Fruit fly (Drosophila melanogaster): ENCODE results near the gene CG17944.

CG17944 gene

DNA sequence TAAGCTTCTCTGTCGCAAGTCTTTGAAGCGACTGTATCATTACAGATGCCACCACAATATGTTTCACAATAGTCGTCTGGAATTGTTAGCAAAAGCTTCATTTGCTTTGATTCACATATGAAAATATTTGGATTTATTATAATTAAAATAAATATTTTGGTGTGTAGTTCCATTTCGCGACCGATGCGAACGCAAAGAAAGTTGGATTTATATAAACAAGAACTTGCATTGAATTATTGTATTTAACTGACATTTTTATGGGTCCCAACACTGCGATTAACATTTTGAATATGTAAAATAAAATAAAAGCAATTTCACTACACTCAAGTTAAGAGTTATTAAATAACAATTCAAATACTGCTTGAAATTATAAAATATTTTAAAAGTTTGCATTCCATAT, 7.3 kb upstream of the CG17944 start, which contains the start of gene MstProx:
Gene MstProx, minus strand, starts transcription at position 101 of the 400 bp plus-strand sequence.
- TF ChIP-seq Ets96B (tag; optimal IDR thresholded peaks at IDR 0.05) (no peak), CG7368 (GFP tag; optimal IDR thresholded peaks at IDR 0.05) (no peak), Sox14 (GFP tag; optimal IDR thresholded peaks at IDR 0.05) (no peak), CG8119 (GFP tag; IDR thresholded peaks at IDR 0.05) (no peak), lz (GFP tag; optimal IDR thresholded peaks at IDR 0.05) (no peak), CG3919 (GFP tag; optimal IDR thresholded peaks at IDR 0.05) (no peak), CG4318 (GFP tag; optimal IDR thresholded peaks at IDR 0.05) (no peak), cyc (GFP tag; optimal IDR thresholded peaks at IDR 0.05) (no peak), acj6 (GFP tag; optimal IDR thresholded peaks at IDR 0.05) (no peak), net (GFP tag; optimal IDR thresholded peaks at IDR 0.05) (no peak), esn (GFP tag; optimal IDR thresholded peaks at IDR 0.05) (no peak), Blimp-1 (GFP tag; optimal IDR thresholded peaks at IDR 0.05) (no peak)

- TF ChIP-seq Ets21C (GFP tag; optimal IDR thresholded peaks at IDR 0.05) (no peak), CG3032 (tag; optimal IDR thresholded peaks at IDR 0.05) (no peak), Hr38 (GFP tag; optimal IDR thresholded peaks at IDR 0.05) (no peak), CG8632 (GFP tag; optimal IDR thresholded peaks at IDR 0.05) (no peak), Hr39 (GFP tag; optimal IDR thresholded peaks at IDR 0.05) (no peak), CG9139 (GFP tag; optimal IDR thresholded peaks at IDR 0.05) (no peak), CG10631 (GFP tag; optimal IDR thresholded peaks at IDR 0.05) (no peak), CG4318 (GFP tag; optimal IDR thresholded peaks at IDR 0.05) (no peak), CG3919 (GFP tag; optimal IDR thresholded peaks at IDR 0.05) (no peak), vri (GFP tag; optimal IDR thresholded peaks at IDR 0.05) (no peak)
These were observed 3.6 kb upstream of the CG17944 start, which contains the start of the genes Mst84Db and Mst84Da for dm6 chr3R:7365527-7365926. Mst84Db (minus strand) TSS chr3R:7365627. Mst84Da (plus strand) TSS chr3R:7365850.

DNA sequence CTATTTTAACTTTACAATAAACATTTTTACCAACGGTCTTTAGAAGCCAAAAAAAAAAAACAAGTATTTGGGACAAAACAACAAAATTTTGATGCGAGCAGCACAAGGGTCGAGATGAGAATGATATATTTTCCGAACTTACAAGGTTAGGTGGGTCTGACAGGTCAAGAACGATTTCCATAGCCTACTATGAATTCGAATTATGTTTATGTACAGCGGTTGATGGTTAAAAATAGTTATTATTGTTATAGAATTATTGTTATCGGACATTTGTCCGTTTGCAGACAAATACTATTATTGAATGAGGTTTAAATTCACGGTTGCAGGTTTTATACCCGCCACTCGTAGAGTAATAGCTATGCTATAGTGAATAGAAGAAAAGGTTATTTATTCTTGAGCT, 2.6 kb upstream of the CG17944 start, which contains the start of gene Mst84Dc:
Gene Mst84Dc, minus strand, starts transcription at position 101 of the 400 bp plus-strand sequence.
- TF ChIP-seq CG3919 (GFP tag; optimal IDR thresholded peaks at IDR 0.05) (no peak), CG7368 (GFP tag; optimal IDR thresholded peaks at IDR 0.05) (no peak), CG8632 (GFP tag; optimal IDR thresholded peaks at IDR 0.05) (no peak), CG3032 (tag; optimal IDR thresholded peaks at IDR 0.05) (no peak), Hr4 (GFP tag; optimal IDR thresholded peaks at IDR 0.05) (no peak), fkh (GFP tag; optimal IDR thresholded peaks at IDR 0.05) (no peak), salr (GFP tag; optimal IDR thresholded peaks at IDR 0.05) (no peak), Eip75B (GFP tag; optimal IDR thresholded peaks at IDR 0.05) (no peak), net (GFP tag; optimal IDR thresholded peaks at IDR 0.05) (no peak), fd59A (GFP tag; optimal IDR thresholded peaks at IDR 0.05) (no peak), Sox14 (GFP tag; optimal IDR thresholded peaks at IDR 0.05) (no peak), CG31627 (GFP tag; optimal IDR thresholded peaks at IDR 0.05) (no peak), eg (GFP tag; IDR thresholded peaks at IDR 0.05) (no peak), topi (GFP tag; optimal IDR thresholded peaks at IDR 0.05) (no peak), dac (GFP tag; optimal IDR thresholded peaks at IDR 0.05) (no peak), CG6163 (GFP tag; IDR thresholded peaks at IDR 0.05) (no peak), esn (GFP tag; optimal IDR thresholded peaks at IDR 0.05) (no peak), pdm3 (GFP tag; optimal IDR thresholded peaks at IDR 0.05) (no peak), CG6276 (GFP tag; optimal IDR thresholded peaks at IDR 0.05) (no peak)

DNA sequence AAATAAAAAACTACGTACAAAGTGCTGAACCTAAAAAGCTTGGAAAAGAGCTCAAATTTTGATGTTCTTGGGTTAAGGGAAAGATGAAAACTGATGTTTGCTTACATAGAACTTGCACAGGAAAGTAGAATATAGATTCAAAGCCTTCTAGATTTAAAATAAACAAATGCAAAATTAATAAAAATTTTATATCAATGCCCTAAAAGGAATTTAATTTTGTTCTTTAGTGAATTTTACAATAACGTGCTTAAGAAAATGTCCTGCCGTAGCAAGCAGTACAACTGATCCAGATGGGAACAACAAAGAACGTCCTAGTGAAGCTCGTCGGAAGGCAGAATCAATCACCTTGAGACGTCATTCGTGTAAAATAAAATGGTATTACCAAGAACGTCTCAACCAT, 1.8 kb upstream of the CG17944 start, which contains the start of gene Mst84Dd:
Gene Mst84Dd, minus strand, starts transcription at position 101 of the 400 bp plus-strand sequence.
- TF ChIP-seq achi (GFP tag; optimal IDR thresholded peaks at IDR 0.05): no peak
- TF ChIP-seq CG15336 (GFP tag; IDR thresholded peaks at IDR 0.05): no peak
- no peak for TF ChIP-seq Hr4 (GFP tag; optimal IDR thresholded peaks at IDR 0.05)
- TF ChIP-seq svp (GFP tag): no peak
- TF ChIP-seq Smox (GFP tag; optimal IDR thresholded peaks at IDR 0.05): no peak
- TF ChIP-seq fd59A (GFP tag; optimal IDR thresholded peaks at IDR 0.05): no peak
- no peak for TF ChIP-seq dsx (GFP tag; optimal IDR thresholded peaks at IDR 0.05; ENCODE audit: poor library complexity, severe bottlenecking)
- TF ChIP-seq Eip75B (GFP tag; optimal IDR thresholded peaks at IDR 0.05): no peak
- no peak for TF ChIP-seq Sox14 (GFP tag; optimal IDR thresholded peaks at IDR 0.05)
- no peak for TF ChIP-seq Hr39 (GFP tag; optimal IDR thresholded peaks at IDR 0.05)
- no peak for TF ChIP-seq CG34406 (GFP tag; optimal IDR thresholded peaks at IDR 0.05)
- no peak for TF ChIP-seq Gug (GFP tag; IDR thresholded peaks at IDR 0.05)
- TF ChIP-seq CG9139 (GFP tag; optimal IDR thresholded peaks at IDR 0.05): no peak
- no peak for TF ChIP-seq Sox102F (GFP tag; optimal IDR thresholded peaks at IDR 0.05)

All from whole organism, prepupa.